Worm (Caenorhabditis elegans) whole organism, L4 larva: ENCODE results near the gene tag-52.

Experiments used
- D1046.2 ChIP-seq: fragments of 200-800 bp; sonication (Bioruptor generic); IDR thresholded peaks from 2 replicates; pipeline ENCODE4 v1.3.6; 2022; ENCODE audit warnings: missing genetic modification characterization, missing compliant biosample characterization
- F37D6.2 ChIP-seq: sonication (generic microtip); optimal IDR thresholded peaks from 2 replicates; lab custom pipeline; 2016; ENCODE audit warnings: mild to moderate bottlenecking, missing genetic modification characterization, missing compliant biosample characterization
- F44E2.7 ChIP-seq: fragments of 200-800 bp; sonication (Bioruptor generic); IDR thresholded peaks from 2 replicates; pipeline ENCODE4 v2.1.2; 2022; ENCODE audit warnings: missing genetic modification characterization, missing compliant biosample characterization
- Y105C5A.15 ChIP-seq: fragments of 200-800 bp; sonication (Bioruptor generic); IDR thresholded peaks from 2 replicates; pipeline ENCODE4 v1.3.6; 2022; ENCODE audit warnings: missing genetic modification characterization, missing compliant biosample characterization
- Y48G9A.11 ChIP-seq: fragments of 200-800 bp; sonication (Bioruptor generic); IDR thresholded peaks from 2 replicates; pipeline ENCODE4 v1.3.6; 2022; ENCODE audit warnings: missing genetic modification reagents, missing genetic modification characterization, missing compliant biosample characterization
- aha-1 ChIP-seq: fragments of 150-350 bp; peaks from one replicate; lab custom pipeline; 2014; ENCODE audit warnings: missing biosample characterization, missing genetic modification characterization
- ama-1 ChIP-seq: fragments of 150-350 bp; optimal IDR thresholded peaks from 2 replicates; lab custom pipeline; 2014; ENCODE audit warnings: inconsistent platforms, mixed read lengths
- ceh-44 ChIP-seq: fragments of 200-800 bp; sonication (Bioruptor generic); IDR thresholded peaks from 2 replicates; pipeline ENCODE4 v1.3.6; 2022; ENCODE audit warnings: missing genetic modification reagents, missing genetic modification characterization, missing compliant biosample characterization
- ceh-62 ChIP-seq: sonication (generic microtip); optimal IDR thresholded peaks from 2 replicates; lab custom pipeline; 2017; ENCODE audit warnings: missing biosample characterization, missing genetic modification characterization
- ces-1 ChIP-seq: fragments of 150-350 bp; sonication (generic microtip); optimal IDR thresholded peaks from 4 replicates; lab custom pipeline; 2014; ENCODE audit warnings: missing biosample characterization, missing genetic modification reagents, missing genetic modification characterization
- cey-2 ChIP-seq: sonication (generic microtip); optimal IDR thresholded peaks from 3 replicates; lab custom pipeline; 2017; ENCODE audit warnings: missing genetic modification characterization, mild to moderate bottlenecking, missing compliant biosample characterization, antibody characterized with exemption, borderline replicate concordance; ENCODE audit not compliant: insufficient read depth
- ctbp-1 ChIP-seq: fragments of 200-800 bp; sonication (Bioruptor generic); IDR thresholded peaks from 2 replicates; pipeline ENCODE4 v1.3.6; 2022; ENCODE audit warnings: missing genetic modification reagents, missing genetic modification characterization, missing compliant biosample characterization
- daf-16 ChIP-seq, 3 experiments: sonication (generic microtip); optimal IDR thresholded peaks; 2 replicates each; lab custom pipeline; 2016 to 2017; ENCODE audit warnings: missing genetic modification characterization in 3 of 3, missing genetic modification reagents in 3 of 3, mild to moderate bottlenecking in 2 of 3, missing compliant biosample characterization in 2 of 3, missing biosample characterization in 1 of 3, moderate library complexity in 1 of 3
- daf-19 ChIP-seq: fragments of 200-800 bp; sonication (Bioruptor generic); conservative IDR thresholded peaks from 2 replicates; pipeline ENCODE4 v1.3.6; 2022; ENCODE audit warnings: missing genetic modification characterization, missing compliant biosample characterization
- dmd-6 ChIP-seq: fragments of 200-800 bp; sonication (Bioruptor generic); IDR thresholded peaks from 2 replicates; pipeline ENCODE4 v1.3.6; 2022; ENCODE audit warnings: missing genetic modification reagents, missing genetic modification characterization, missing compliant biosample characterization
- dmd-8 ChIP-seq: fragments of 200-800 bp; sonication (Bioruptor generic); IDR thresholded peaks from 2 replicates; pipeline ENCODE4 v1.3.6; 2022; ENCODE audit warnings: missing genetic modification characterization, missing compliant biosample characterization
- dve-1 ChIP-seq: sonication (generic microtip); optimal IDR thresholded peaks from 2 replicates; lab custom pipeline; 2017; ENCODE audit warnings: antibody characterized with exemption, mild to moderate bottlenecking, missing genetic modification characterization, missing compliant biosample characterization; ENCODE audit not compliant: insufficient read depth
- fkh-10 ChIP-seq: fragments of 150-350 bp; optimal IDR thresholded peaks from 2 replicates; lab custom pipeline; 2014; ENCODE audit warnings: missing biosample characterization, missing genetic modification reagents, missing genetic modification characterization
- fos-1 ChIP-seq: fragments of 150-350 bp; optimal IDR thresholded peaks from 2 replicates; lab custom pipeline; 2014; ENCODE audit warnings: missing biosample characterization, missing genetic modification characterization
- hlh-11 ChIP-seq: fragments of 200-800 bp; sonication (Bioruptor generic); optimal IDR thresholded peaks from 2 replicates; lab custom pipeline; 2018; ENCODE audit warnings: mild to moderate bottlenecking, missing genetic modification characterization, missing compliant biosample characterization
- jun-1 ChIP-seq: fragments of 150-350 bp; optimal IDR thresholded peaks from 2 replicates; lab custom pipeline; 2014; ENCODE audit warnings: missing biosample characterization, missing genetic modification reagents, missing genetic modification characterization
- lin-15B ChIP-seq: fragments of 150-350 bp; sonication (generic microtip); optimal IDR thresholded peaks from 3 replicates; lab custom pipeline; 2014; ENCODE audit warnings: missing biosample characterization, missing genetic modification characterization
- madf-9 ChIP-seq: fragments of 200-800 bp; sonication (Bioruptor generic); conservative IDR thresholded peaks from 2 replicates; pipeline ENCODE4 v1.3.6; 2022; ENCODE audit warnings: missing genetic modification reagents, missing genetic modification characterization, missing compliant biosample characterization
- mdt-29 ChIP-seq: fragments of 200-800 bp; sonication (Bioruptor generic); IDR thresholded peaks from 2 replicates; pipeline ENCODE4 v1.3.6; 2022; ENCODE audit warnings: missing genetic modification reagents, missing genetic modification characterization, missing compliant biosample characterization
- mxl-2 ChIP-seq: fragments of 200-800 bp; sonication (Bioruptor generic); conservative IDR thresholded peaks from 2 replicates; pipeline ENCODE4 v1.3.6; 2022; ENCODE audit warnings: missing genetic modification reagents, missing genetic modification characterization, missing compliant biosample characterization
- nhr-10 ChIP-seq: fragments of 150-350 bp; optimal IDR thresholded peaks from 2 replicates; lab custom pipeline; 2014; ENCODE audit warnings: missing biosample characterization, missing genetic modification characterization
- nhr-11 ChIP-seq: fragments of 150-350 bp; optimal IDR thresholded peaks from 2 replicates; lab custom pipeline; 2014; ENCODE audit warnings: missing biosample characterization, missing genetic modification characterization
- nhr-237 ChIP-seq: sonication (generic microtip); optimal IDR thresholded peaks from 2 replicates; lab custom pipeline; 2017; ENCODE audit warnings: missing biosample characterization, missing genetic modification characterization
- nhr-25 ChIP-seq: sonication (generic microtip); optimal IDR thresholded peaks from 2 replicates; lab custom pipeline; 2017; ENCODE audit warnings: missing genetic modification characterization, mild to moderate bottlenecking, missing compliant biosample characterization, antibody characterized with exemption, moderate library complexity, borderline replicate concordance; ENCODE audit not compliant: insufficient read depth
- nhr-28 ChIP-seq: fragments of 150-350 bp; optimal IDR thresholded peaks from 2 replicates; lab custom pipeline; 2014; ENCODE audit warnings: missing biosample characterization, missing genetic modification characterization
- nhr-41 ChIP-seq: fragments of 200-800 bp; sonication (Bioruptor generic); IDR thresholded peaks from 2 replicates; pipeline ENCODE4 v1.3.6; 2022; ENCODE audit warnings: missing genetic modification reagents, missing genetic modification characterization, missing compliant biosample characterization
- nhr-6 ChIP-seq: fragments of 150-350 bp; optimal IDR thresholded peaks from 2 replicates; lab custom pipeline; 2014; ENCODE audit warnings: missing biosample characterization, missing genetic modification characterization
- saeg-2 ChIP-seq: fragments of 200-800 bp; sonication (Bioruptor generic); IDR thresholded peaks from 2 replicates; pipeline ENCODE4 v1.3.6; 2022; ENCODE audit warnings: missing genetic modification reagents, missing genetic modification characterization, missing compliant biosample characterization
- unc-39 ChIP-seq: sonication (generic microtip); optimal IDR thresholded peaks from 2 replicates; lab custom pipeline; 2017; ENCODE audit warnings: missing biosample characterization, missing genetic modification characterization
- unc-62 ChIP-seq, 3 experiments: fragments of 150-350 bp in 1 of 3; sonication (generic microtip); optimal IDR thresholded peaks in 2 of 3; peaks in 1 of 3; 1 replicate in 1 of 3; 2 replicates in 2 of 3; lab custom pipeline; 2014 to 2017; ENCODE audit warnings: missing biosample characterization in 3 of 3, missing genetic modification characterization in 3 of 3, missing genetic modification reagents in 3 of 3, missing genotype in 1 of 3
- zfp-2 ChIP-seq: sonication (generic microtip); optimal IDR thresholded peaks from 2 replicates; lab custom pipeline; 2016; ENCODE audit warnings: mild to moderate bottlenecking, missing genetic modification characterization, missing compliant biosample characterization
- ztf-11 ChIP-seq: fragments of 150-350 bp; optimal IDR thresholded peaks from 2 replicates; lab custom pipeline; 2014; ENCODE audit warnings: missing biosample characterization, missing genetic modification characterization
- ztf-7 ChIP-seq: fragments of 150-350 bp; optimal IDR thresholded peaks from 2 replicates; lab custom pipeline; 2014; ENCODE audit warnings: missing biosample characterization, missing genetic modification characterization

tag-52 gene

ce11 chrX:3694172-3694571 is 15.8 kb upstream of the tag-52 start (continued):
- peak; percentile 64 for TF ChIP-seq fkh-10
- peak; percentile 77 for TF ChIP-seq ctbp-1 (GFP tag; lab: Robert Waterston, UW)
- no peak for TF ChIP-seq ceh-44
- TF ChIP-seq nhr-28 (tag; lab: Kevin White, UChicago): peak; percentile 11
- no peak for TF ChIP-seq daf-19 (GFP tag; lab: Robert Waterston, UW)
- TF ChIP-seq cey-2: no peak
- TF ChIP-seq F37D6.2 (tag; lab: Kevin White, UChicago): peak; percentile 54
- peak; percentile 58 for TF ChIP-seq dmd-6 (GFP tag; lab: Robert Waterston, UW)
- TF ChIP-seq aha-1: peak; percentile 99
- peak; percentile 4 for TF ChIP-seq dve-1
- 0 out of 2 replicates have a peak, but pooled peaks have one; percentile 50 for TF ChIP-seq dmd-8 (GFP tag; lab: Robert Waterston, UW)
- TF ChIP-seq madf-9 (GFP tag; lab: Robert Waterston, UW): 0 out of 2 replicates have a peak, but pooled peaks have one; percentile 17
- 0 out of 2 replicates have a peak, but pooled peaks have one; percentile 37 for TF ChIP-seq mdt-29 (GFP tag; lab: Robert Waterston, UW)
- no peak for TF ChIP-seq mxl-2

- TF ChIP-seq zfp-2 (tag; lab: Kevin White, UChicago) (no peak), saeg-2 (GFP tag; lab: Robert Waterston, UW) (no peak), lin-15B (no peak), ces-1 (no peak), ama-1 (lab: Kevin White, UChicago) (no peak), ztf-7 (no peak), fos-1 (tag; lab: Kevin White, UChicago) (no peak), aha-1 (no peak), mxl-2 (no peak), D1046.2 (GFP tag; lab: Robert Waterston, UW) (no peak), daf-16 (GFP tag; optimal IDR thresholded peaks at IDR 0.05; lab: Kevin White, UChicago) (no peak), daf-16 (tag; optimal IDR thresholded peaks at IDR 0.05; lab: Kevin White, UChicago) (no peak), F44E2.7 (no peak), madf-9 (GFP tag; lab: Robert Waterston, UW) (no peak), nhr-41 (no peak), unc-39 (no peak), nhr-6 (tag; lab: Kevin White, UChicago) (no peak), jun-1 (no peak), nhr-237 (no peak), ceh-62 (tag; lab: Kevin White, UChicago) (no peak), Y105C5A.15 (GFP tag; lab: Robert Waterston, UW) (no peak)
Measured at ce11 chrX:3693138-3693537, 14.8 kb upstream of the tag-52 start, which contains the start of gene C02F12.8. C02F12.8 (minus strand) TSS chrX:3693238.

ce11 chrX:3689802-3690201 is 11.4 kb upstream of the tag-52 start:
- peak; percentile 93 for TF ChIP-seq aha-1
- TF ChIP-seq ztf-11: no peak
- peak in 1 of 2 experiments; percentile 1 for TF ChIP-seq unc-62 (GFP tag; optimal IDR thresholded peaks at IDR 0.05 in 1 of 2; lab: Kevin White, UChicago)
- no peak for TF ChIP-seq unc-62 (tag; optimal IDR thresholded peaks at IDR 0.05; lab: Kevin White, UChicago)
- no peak for TF ChIP-seq nhr-10
- TF ChIP-seq Y48G9A.11 (GFP tag; lab: Robert Waterston, UW): no peak

ce11 chrX:3689155-3689719 is 10.9 kb upstream of the tag-52 start, which contains the start of gene tag-278:
tag-278 (minus strand) TSS chrX:3689205.
- TF ChIP-seq cey-2 (no peak), daf-16 (GFP tag; optimal IDR thresholded peaks at IDR 0.05; lab: Kevin White, UChicago) (peak in 1 of 2 experiments; percentile 59), daf-16 (tag; optimal IDR thresholded peaks at IDR 0.05; lab: Kevin White, UChicago) (no peak), ztf-11 (no peak), madf-9 (GFP tag; lab: Robert Waterston, UW) (0 out of 2 replicates have a peak, but pooled peaks have one; percentile 21), hlh-11 (peak; percentile 6), dmd-8 (GFP tag; lab: Robert Waterston, UW) (0 out of 2 replicates have a peak, but pooled peaks have one; percentile 15), nhr-11 (tag; lab: Kevin White, UChicago) (peak; percentile 43), ces-1 (no peak), nhr-25 (no peak), lin-15B (no peak)
